Worm (Caenorhabditis elegans) whole organism, L1 larva: ENCODE results near the gene F53F8.6.

Experiments used
- C16A3.4 ChIP-seq: fragments of 150-350 bp; optimal IDR thresholded peaks from 2 replicates; lab custom pipeline; 2014; ENCODE audit warnings: missing biosample characterization, missing genetic modification characterization
- dpl-1 ChIP-seq, 3 experiments: fragments of 150-350 bp in 2 of 3; sonication (generic microtip) in 1 of 3; optimal IDR thresholded peaks; 2 replicates each; lab custom pipeline; 2014 to 2017; ENCODE audit warnings: missing biosample characterization in 3 of 3, missing genetic modification characterization in 3 of 3, missing genetic modification reagents in 3 of 3
- egl-27 ChIP-seq, 2 experiments: fragments of 150-350 bp in 1 of 2; sonication (generic microtip); optimal IDR thresholded peaks; 3 replicates each; lab custom pipeline; 2017 to 2018; ENCODE audit warnings: missing biosample characterization in 2 of 2, missing genetic modification characterization in 2 of 2, missing genetic modification reagents in 2 of 2
- elt-2 ChIP-seq: sonication (generic microtip); optimal IDR thresholded peaks from 2 replicates; lab custom pipeline; 2016; ENCODE audit warnings: missing genetic modification characterization, mild to moderate bottlenecking, inconsistent platforms, missing compliant biosample characterization, missing genetic modification reagents
- jun-1 ChIP-seq: fragments of 150-350 bp; optimal IDR thresholded peaks from 2 replicates; lab custom pipeline; 2014; ENCODE audit warnings: missing biosample characterization, missing genetic modification reagents, missing genetic modification characterization
- lin-13 ChIP-seq: fragments of 150-350 bp; optimal IDR thresholded peaks from 2 replicates; lab custom pipeline; 2014; ENCODE audit warnings: missing biosample characterization, missing genetic modification reagents, missing genetic modification characterization
- lin-15B ChIP-seq: fragments of 150-350 bp; sonication (generic microtip); optimal IDR thresholded peaks from 3 replicates; lab custom pipeline; 2014; ENCODE audit warnings: missing biosample characterization, missing genetic modification characterization
- lin-35 ChIP-seq, 2 experiments: fragments of 150-350 bp; optimal IDR thresholded peaks; 2 replicates each; lab custom pipeline; 2014; ENCODE audit warnings: missing biosample characterization in 2 of 2, missing genetic modification characterization in 2 of 2, missing genetic modification reagents in 2 of 2
- lsy-2 ChIP-seq, 2 experiments: fragments of 150-350 bp; optimal IDR thresholded peaks; 2 replicates each; lab custom pipeline; 2014; ENCODE audit warnings: missing biosample characterization in 2 of 2, missing genetic modification characterization in 2 of 2
- nhr-11 ChIP-seq: fragments of 150-350 bp; optimal IDR thresholded peaks from 2 replicates; lab custom pipeline; 2014; ENCODE audit warnings: missing biosample characterization, missing genetic modification characterization
- unc-62 ChIP-seq: fragments of 150-350 bp; optimal IDR thresholded peaks from 2 replicates; lab custom pipeline; 2014; ENCODE audit warnings: missing biosample characterization, missing genetic modification reagents, missing genetic modification characterization

DNA sequence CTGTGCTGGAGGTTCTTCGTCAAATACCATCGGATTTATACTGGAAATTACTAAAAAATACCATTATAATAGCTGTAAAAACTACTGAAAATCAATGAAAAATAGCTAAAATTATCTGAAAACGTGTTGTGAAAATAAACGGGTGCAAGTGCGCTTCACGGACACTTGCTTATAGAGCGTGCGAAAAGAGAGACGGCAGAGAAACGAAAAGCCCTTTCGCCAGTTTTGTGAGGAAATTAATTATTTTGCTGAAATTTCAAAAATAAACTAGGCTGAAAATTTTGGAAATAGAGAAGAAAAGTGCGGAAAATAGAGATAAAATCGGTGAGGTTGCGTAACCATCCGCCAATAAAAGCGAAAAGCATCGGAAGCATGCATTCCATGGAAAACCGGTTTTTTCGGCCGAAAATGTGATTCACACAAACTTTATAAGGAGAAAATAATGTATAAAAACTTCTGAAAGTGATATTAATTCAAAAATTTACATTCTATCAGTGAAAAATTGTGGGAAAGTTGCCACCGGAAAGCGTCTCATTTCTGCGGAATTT lies 40.3 kb downstream of the F53F8.6 start, which contains the start of gene dnj-25:
- TF ChIP-seq unc-62 (GFP tag; lab: Kevin White, UChicago): no peak
- no peak for TF ChIP-seq egl-27 (tag; optimal IDR thresholded peaks at IDR 0.05; lab: Kevin White, UChicago)
- no peak for TF ChIP-seq elt-2 (tag; lab: Kevin White, UChicago)
- TF ChIP-seq jun-1 (tag; lab: Kevin White, UChicago): no peak
- no peak for TF ChIP-seq nhr-11 (tag; lab: Kevin White, UChicago)
- peak in 1 of 3 experiments; percentile 41 for TF ChIP-seq dpl-1 (GFP tag; optimal IDR thresholded peaks at IDR 0.05; lab: Kevin White, UChicago)
- no peak for TF ChIP-seq lin-13
- TF ChIP-seq lin-15B (tag; lab: Kevin White, UChicago): no peak
- TF ChIP-seq C16A3.4 (tag; lab: Kevin White, UChicago): peak; percentile 7
- peak; percentile 37 to 52 for TF ChIP-seq lsy-2 (tag; optimal IDR thresholded peaks at IDR 0.05; lab: Kevin White, UChicago)
- peak; percentile 19 to 50 for TF ChIP-seq lin-35 (GFP tag; optimal IDR thresholded peaks at IDR 0.05; lab: Kevin White, UChicago)
